Worm (Caenorhabditis elegans): ENCODE measurements around the gene Y50E8A.2.

ce11 chrV:14683926-14684325 lies 44.7 kb downstream of the Y50E8A.2 start:
- TF ChIP-seq nfya-2 (GFP tag; IDR thresholded peaks at IDR 0.05) (no peak), nhr-90 (tag; optimal IDR thresholded peaks at IDR 0.05) (no peak)
